Worm (Caenorhabditis elegans) whole organism, young adult: ENCODE data around the gene srbc-17.

Experiments used
- B0019.2 ChIP-seq: fragments of 200-800 bp; sonication (Bioruptor generic); conservative IDR thresholded peaks from 2 replicates; pipeline ENCODE4 v1.3.6; 2022; ENCODE audit warnings: missing genetic modification reagents, missing genetic modification characterization, missing compliant biosample characterization
- C17E4.6 ChIP-seq: fragments of 200-800 bp; sonication (Bioruptor generic); IDR thresholded peaks from 2 replicates; pipeline ENCODE4 v1.3.6; 2022; ENCODE audit warnings: missing genetic modification reagents, missing genetic modification characterization, missing compliant biosample characterization
- F33H1.4 ChIP-seq: fragments of 200-800 bp; sonication (Bioruptor generic); IDR thresholded peaks from 2 replicates; pipeline ENCODE4 v1.3.6; 2022; ENCODE audit warnings: missing genetic modification reagents, missing genetic modification characterization, missing compliant biosample characterization
- F37B4.10 ChIP-seq: fragments of 200-800 bp; sonication (Bioruptor generic); IDR thresholded peaks from 2 replicates; pipeline ENCODE4 v1.3.6; 2022; ENCODE audit warnings: missing genetic modification characterization, missing compliant biosample characterization
- F57C9.4 ChIP-seq: sonication (generic microtip); optimal IDR thresholded peaks from 2 replicates; lab custom pipeline; 2017; ENCODE audit warnings: mild to moderate bottlenecking, missing genetic modification characterization, missing compliant biosample characterization
- T07F8.4 ChIP-seq: sonication (generic microtip); optimal IDR thresholded peaks from 2 replicates; lab custom pipeline; 2016; ENCODE audit warnings: mild to moderate bottlenecking, missing genetic modification characterization, moderate library complexity, missing compliant biosample characterization
- Y95B8A.8 ChIP-seq: fragments of 200-800 bp; sonication (Bioruptor generic); IDR thresholded peaks from 2 replicates; pipeline ENCODE4 v1.3.6; 2022; ENCODE audit warnings: missing genetic modification reagents, missing genetic modification characterization, missing compliant biosample characterization
- ceh-91 ChIP-seq: fragments of 200-800 bp; sonication (Bioruptor generic); IDR thresholded peaks from 2 replicates; pipeline ENCODE4 v1.3.6; 2022; ENCODE audit warnings: missing genetic modification reagents, missing genetic modification characterization, missing compliant biosample characterization
- efl-1 ChIP-seq: fragments of 150-350 bp; optimal IDR thresholded peaks from 2 replicates; lab custom pipeline; 2014; ENCODE audit warnings: missing biosample characterization, missing genetic modification reagents, missing genetic modification characterization
- ets-4 ChIP-seq: fragments of 200-800 bp; sonication (Bioruptor generic); optimal IDR thresholded peaks from 2 replicates; lab custom pipeline; 2018; ENCODE audit warnings: mild to moderate bottlenecking, missing genetic modification characterization, missing compliant biosample characterization
- hmg-1.2 ChIP-seq: fragments of 200-800 bp; sonication (Bioruptor generic); IDR thresholded peaks from 2 replicates; pipeline ENCODE4 v1.3.6; 2022; ENCODE audit warnings: missing genetic modification reagents, missing genetic modification characterization, missing compliant biosample characterization
- nfya-2 ChIP-seq: fragments of 200-800 bp; sonication (Bioruptor generic); IDR thresholded peaks from 2 replicates; pipeline ENCODE4 v1.3.6; 2022; ENCODE audit warnings: missing genetic modification reagents, missing genetic modification characterization, missing compliant biosample characterization
- nfyb-1 ChIP-seq: fragments of 200-800 bp; sonication (Bioruptor generic); IDR thresholded peaks from 2 replicates; pipeline ENCODE4 v1.3.6; 2022; ENCODE audit warnings: missing genetic modification reagents, missing genetic modification characterization, missing compliant biosample characterization
- nhr-179 ChIP-seq: sonication (generic microtip); optimal IDR thresholded peaks from 2 replicates; lab custom pipeline; 2016; ENCODE audit warnings: mild to moderate bottlenecking, missing genetic modification characterization, missing compliant biosample characterization
- nhr-27 ChIP-seq: fragments of 200-800 bp; sonication (Bioruptor generic); optimal IDR thresholded peaks from 2 replicates; lab custom pipeline; 2018; ENCODE audit warnings: mild to moderate bottlenecking, missing genetic modification characterization, moderate library complexity, missing compliant biosample characterization
- nhr-80 ChIP-seq: sonication (generic microtip); optimal IDR thresholded peaks from 2 replicates; lab custom pipeline; 2016; ENCODE audit warnings: missing genetic modification characterization, missing compliant biosample characterization
- pha-4 ChIP-seq: fragments of 150-350 bp; sonication (generic microtip); optimal IDR thresholded peaks from 2 replicates; lab custom pipeline; 2014; ENCODE audit warnings: missing biosample characterization, missing genetic modification reagents, missing genetic modification characterization
- rcor-1 ChIP-seq: fragments of 200-800 bp; sonication (Bioruptor generic); IDR thresholded peaks from 2 replicates; pipeline ENCODE4 v1.3.6; 2022; ENCODE audit warnings: missing genetic modification reagents, missing genetic modification characterization, missing compliant biosample characterization
- rec-8 ChIP-seq, 2 experiments: sonication (generic microtip); optimal IDR thresholded peaks; 2 replicates each; lab custom pipeline; 2016; ENCODE audit warnings: mild to moderate bottlenecking in 2 of 2, missing genetic modification characterization in 2 of 2, missing genetic modification reagents in 2 of 2, missing genotype in 2 of 2, missing biosample characterization in 1 of 2, missing compliant biosample characterization in 1 of 2, moderate library complexity in 1 of 2
- snpc-1.1 ChIP-seq: sonication (generic microtip); optimal IDR thresholded peaks from 2 replicates; lab custom pipeline; 2017; ENCODE audit warnings: missing genetic modification characterization, mild to moderate bottlenecking, missing compliant biosample characterization, antibody characterized with exemption, moderate library complexity, missing genotype, missing genetic modification reagents; ENCODE audit not compliant: insufficient read depth
- snpc-1.3 ChIP-seq: sonication (generic microtip); optimal IDR thresholded peaks from 2 replicates; lab custom pipeline; 2017; ENCODE audit warnings: missing genetic modification characterization, mild to moderate bottlenecking, missing compliant biosample characterization, antibody characterized with exemption, moderate library complexity, missing genotype, missing genetic modification reagents; ENCODE audit not compliant: insufficient read depth
- snpc-4 ChIP-seq, 5 experiments: fragments of 150-350 bp in 1 of 5; sonication (generic microtip) in 4 of 5; optimal IDR thresholded peaks; 2 replicates each; lab custom pipeline; 2014 to 2018; ENCODE audit warnings: missing genetic modification characterization in 5 of 5, missing biosample characterization in 3 of 5, antibody characterized with exemption in 2 of 5, mild to moderate bottlenecking in 2 of 5, missing compliant biosample characterization in 2 of 5, missing genotype in 2 of 5, moderate library complexity in 2 of 5, missing genetic modification reagents in 1 of 5
- zfh-2 ChIP-seq: fragments of 200-800 bp; sonication (Bioruptor generic); conservative IDR thresholded peaks from 2 replicates; pipeline ENCODE4 v1.3.6; 2022; ENCODE audit warnings: missing genetic modification reagents, missing genetic modification characterization, missing compliant biosample characterization
- zim-3 ChIP-seq: sonication (generic microtip); optimal IDR thresholded peaks from 2 replicates; lab custom pipeline; 2017; ENCODE audit warnings: mild to moderate bottlenecking, missing genetic modification characterization, moderate library complexity, missing compliant biosample characterization
- ztf-22 ChIP-seq: fragments of 200-800 bp; sonication (Bioruptor generic); optimal IDR thresholded peaks from 2 replicates; lab custom pipeline; 2018; ENCODE audit warnings: mild to moderate bottlenecking, missing genetic modification characterization, moderate library complexity, missing compliant biosample characterization

srbc-17 gene

DNA sequence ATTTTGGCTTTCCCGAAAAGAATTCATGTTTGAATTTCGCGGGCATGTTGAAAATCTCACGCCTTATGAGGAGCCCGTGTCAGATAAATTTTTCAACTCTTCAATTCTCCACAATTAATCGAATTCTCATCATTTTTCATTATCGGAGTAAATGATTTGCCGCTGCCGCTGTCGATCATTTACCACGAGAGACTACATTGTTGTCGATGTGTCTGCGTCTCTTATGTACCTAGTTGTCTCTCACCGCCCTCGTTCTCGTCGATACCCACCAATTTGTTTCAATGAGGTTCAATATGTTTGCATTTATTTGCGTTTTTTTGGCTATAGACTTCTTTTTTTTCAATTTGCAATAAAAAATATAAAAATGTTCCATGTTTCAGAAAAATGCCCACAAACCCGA is 14.6 kb downstream of the srbc-17 start, which contains the start of gene nhr-13:
Gene nhr-13 (plus strand): TSS at position 369 of the 400 bp plus-strand sequence.
- TF ChIP-seq F33H1.4 (GFP tag; lab: Robert Waterston, UW) (no peak), nhr-80 (peak; percentile 47), snpc-1.1 (tag; lab: Kevin White, UChicago) (no peak), C17E4.6 (GFP tag; lab: Robert Waterston, UW) (no peak), Y95B8A.8 (GFP tag; lab: Robert Waterston, UW) (no peak), hmg-1.2 (peak; percentile 92)

ce11 chrV:2199594-2199993 is 22.1 kb downstream of the srbc-17 start:
- TF ChIP-seq rcor-1 (GFP tag; lab: Robert Waterston, UW): no peak
- peak; percentile 37 for TF ChIP-seq snpc-1.1 (tag; lab: Kevin White, UChicago)
- no peak for TF ChIP-seq nhr-27 (tag; lab: Kevin White, UChicago)
- TF ChIP-seq zfh-2 (GFP tag; lab: Robert Waterston, UW): 0 out of 2 replicates have a peak, but pooled peaks have one; percentile 12
- TF ChIP-seq F37B4.10 (GFP tag; lab: Robert Waterston, UW): 0 out of 2 replicates have a peak, but pooled peaks have one; percentile 72
- 0 out of 2 replicates have a peak, but pooled peaks have one; percentile 39 for TF ChIP-seq nfyb-1 (GFP tag; lab: Robert Waterston, UW)
- no peak for TF ChIP-seq snpc-4 (GFP tag; optimal IDR thresholded peaks at IDR 0.05; lab: Kevin White, UChicago)
- TF ChIP-seq snpc-4 (tag; optimal IDR thresholded peaks at IDR 0.05; lab: Kevin White, UChicago): peak in 2 of 4 experiments; percentile 81 to 90

DNA sequence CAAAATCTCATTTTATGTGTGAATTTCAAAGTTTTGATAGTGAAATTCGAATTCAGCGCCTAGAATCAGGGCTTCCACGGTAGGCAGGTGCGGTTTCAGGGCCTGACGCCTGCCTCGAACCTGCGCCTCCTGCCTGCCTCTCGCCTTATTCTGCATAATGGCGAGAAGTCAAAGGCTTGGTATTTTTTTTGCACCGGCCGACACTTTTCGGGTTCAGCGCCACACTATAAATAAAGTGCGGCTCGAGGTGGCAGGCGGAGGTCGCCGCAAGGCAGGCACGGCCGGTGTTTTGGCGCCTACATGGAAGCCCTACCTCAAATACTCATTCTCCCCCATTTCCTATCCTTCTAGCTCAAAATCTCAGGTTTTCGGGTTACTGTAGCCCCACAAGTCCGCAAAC is 22.9 kb downstream of the srbc-17 start:
- TF ChIP-seq C17E4.6 (GFP tag; lab: Robert Waterston, UW): no peak
- TF ChIP-seq zfh-2 (GFP tag; lab: Robert Waterston, UW): peak; percentile 63

- TF ChIP-seq nhr-80 (peak; percentile 24), pha-4 (no peak)
- TF ChIP-seq, all 124 proteins: peak for 1
These were observed 23.7 kb downstream of the srbc-17 start, which contains the start of gene cyp-32B1 for ce11 chrV:2201240-2201639. cyp-32B1 (minus strand) TSS chrV:2201415.

ce11 chrV:2204080-2204479 is 26.6 kb downstream of the srbc-17 start, which contains the start of gene cyp-33C12:
cyp-33C12 (minus strand) TSS chrV:2204400.
- TF ChIP-seq snpc-1.1 (tag; lab: Kevin White, UChicago) (no peak), snpc-1.3 (tag; lab: Kevin White, UChicago) (no peak), ceh-91 (GFP tag; lab: Robert Waterston, UW) (no peak), snpc-4 (GFP tag; optimal IDR thresholded peaks at IDR 0.05; lab: Kevin White, UChicago) (no peak), snpc-4 (tag; optimal IDR thresholded peaks at IDR 0.05; lab: Kevin White, UChicago) (no peak), C17E4.6 (GFP tag; lab: Robert Waterston, UW) (no peak)
- TF ChIP-seq, all 124 proteins: peak for 0

- TF ChIP-seq B0019.2 (no peak), nhr-179 (tag; lab: Kevin White, UChicago) (no peak), efl-1 (GFP tag; lab: Kevin White, UChicago) (no peak), ztf-22 (GFP tag; lab: Kevin White, UChicago) (no peak), nfya-2 (GFP tag; lab: Robert Waterston, UW) (no peak), rec-8 (tag; optimal IDR thresholded peaks at IDR 0.05; lab: Kevin White, UChicago) (no peak), F57C9.4 (tag; lab: Kevin White, UChicago) (no peak)
These were observed 28.7 kb downstream of the srbc-17 start, which contains the start of gene srt-40 for ce11 chrV:2206181-2206580. srt-40 (minus strand) TSS chrV:2206281.

DNA sequence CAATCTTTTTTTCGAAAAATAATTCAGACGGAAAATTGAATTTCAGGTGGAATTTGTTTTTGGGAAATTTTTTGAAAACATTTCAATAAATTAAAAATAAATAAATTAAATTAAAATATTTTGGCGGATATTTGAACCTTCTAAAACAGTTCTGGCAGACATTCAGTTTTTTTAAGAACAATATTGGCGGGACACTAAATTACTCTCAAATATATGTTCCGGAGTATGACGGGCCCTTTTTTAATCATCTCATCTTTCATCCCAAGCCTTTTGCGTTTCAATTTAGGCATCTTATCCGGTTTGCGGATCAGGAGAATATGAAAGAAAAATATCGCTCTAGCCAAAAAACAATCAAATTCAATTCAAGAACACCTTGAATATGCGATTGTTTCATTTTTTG is 29.3 kb downstream of the srbc-17 start, which contains the start of gene svh-11:
Gene svh-11 (plus strand): TSS at position 301 of the 400 bp plus-strand sequence.
- TF ChIP-seq T07F8.4 (tag; lab: Kevin White, UChicago) (no peak), zim-3 (tag; lab: Kevin White, UChicago) (no peak), ets-4 (GFP tag; lab: Kevin White, UChicago) (no peak)
